Worm (Caenorhabditis elegans) whole organism, L4 larva: ENCODE measurements around the gene F07E5.9.

Experiments
- D1046.2 ChIP-seq: fragments of 200-800 bp; sonication (Bioruptor generic); IDR thresholded peaks from 2 replicates; pipeline ENCODE4 v1.3.6; 2022; ENCODE audit warnings: missing genetic modification characterization, missing compliant biosample characterization
- R02D3.7 ChIP-seq: fragments of 150-350 bp; sonication (generic microtip); optimal IDR thresholded peaks from 3 replicates; lab custom pipeline; 2014; ENCODE audit warnings: missing biosample characterization, missing genetic modification characterization
- T20F7.1 ChIP-seq: fragments of 200-800 bp; sonication (Bioruptor generic); optimal IDR thresholded peaks from 2 replicates; lab custom pipeline; 2018; ENCODE audit warnings: mild to moderate bottlenecking, missing genetic modification characterization, missing compliant biosample characterization
- Y5F2A.4 ChIP-seq: fragments of 200-800 bp; sonication (Bioruptor generic); optimal IDR thresholded peaks from 2 replicates; lab custom pipeline; 2018; ENCODE audit warnings: mild to moderate bottlenecking, missing genetic modification characterization, missing compliant biosample characterization
- ZK337.2 ChIP-seq: fragments of 200-800 bp; sonication (Bioruptor generic); IDR thresholded peaks from 2 replicates; pipeline ENCODE4 v1.3.6; 2022; ENCODE audit warnings: missing genetic modification reagents, missing genetic modification characterization, missing compliant biosample characterization
- aha-1 ChIP-seq: fragments of 150-350 bp; peaks from one replicate; lab custom pipeline; 2014; ENCODE audit warnings: missing biosample characterization, missing genetic modification characterization
- ceh-32 ChIP-seq: sonication (generic microtip); optimal IDR thresholded peaks from 2 replicates; lab custom pipeline; 2016; ENCODE audit warnings: mild to moderate bottlenecking, missing genetic modification characterization, missing compliant biosample characterization; ENCODE audit not compliant: poor library complexity
- ceh-62 ChIP-seq: sonication (generic microtip); optimal IDR thresholded peaks from 2 replicates; lab custom pipeline; 2017; ENCODE audit warnings: missing biosample characterization, missing genetic modification characterization
- ceh-82 ChIP-seq: sonication (generic microtip); optimal IDR thresholded peaks from 2 replicates; lab custom pipeline; 2017; ENCODE audit warnings: missing biosample characterization, missing genetic modification characterization
- daf-16 ChIP-seq, 3 experiments: sonication (generic microtip); optimal IDR thresholded peaks; 2 replicates each; lab custom pipeline; 2016 to 2017; ENCODE audit warnings: missing genetic modification characterization in 3 of 3, missing genetic modification reagents in 3 of 3, mild to moderate bottlenecking in 2 of 3, missing compliant biosample characterization in 2 of 3, missing biosample characterization in 1 of 3, moderate library complexity in 1 of 3
- daf-19 ChIP-seq: fragments of 200-800 bp; sonication (Bioruptor generic); conservative IDR thresholded peaks from 2 replicates; pipeline ENCODE4 v1.3.6; 2022; ENCODE audit warnings: missing genetic modification characterization, missing compliant biosample characterization
- dmd-6 ChIP-seq: fragments of 200-800 bp; sonication (Bioruptor generic); IDR thresholded peaks from 2 replicates; pipeline ENCODE4 v1.3.6; 2022; ENCODE audit warnings: missing genetic modification reagents, missing genetic modification characterization, missing compliant biosample characterization
- dpl-1 ChIP-seq: fragments of 150-350 bp; optimal IDR thresholded peaks from 2 replicates; lab custom pipeline; 2014; ENCODE audit warnings: missing biosample characterization, missing genetic modification reagents, missing genetic modification characterization
- duxl-1 ChIP-seq: sonication (generic microtip); optimal IDR thresholded peaks from 2 replicates; lab custom pipeline; 2016; ENCODE audit warnings: mild to moderate bottlenecking, missing genetic modification characterization, moderate library complexity, missing compliant biosample characterization; ENCODE audit not compliant: poor library complexity
- dve-1 ChIP-seq: sonication (generic microtip); optimal IDR thresholded peaks from 2 replicates; lab custom pipeline; 2017; ENCODE audit warnings: antibody characterized with exemption, mild to moderate bottlenecking, missing genetic modification characterization, missing compliant biosample characterization; ENCODE audit not compliant: insufficient read depth
- egl-27 ChIP-seq: sonication (generic microtip); optimal IDR thresholded peaks from 3 replicates; lab custom pipeline; 2017; ENCODE audit warnings: missing biosample characterization, missing genetic modification reagents, missing genetic modification characterization
- hlh-30 ChIP-seq: sonication (generic microtip); optimal IDR thresholded peaks from 2 replicates; lab custom pipeline; 2017; ENCODE audit warnings: antibody characterized with exemption, mild to moderate bottlenecking, missing genetic modification characterization, missing compliant biosample characterization; ENCODE audit not compliant: insufficient read depth
- jun-1 ChIP-seq: fragments of 150-350 bp; optimal IDR thresholded peaks from 2 replicates; lab custom pipeline; 2014; ENCODE audit warnings: missing biosample characterization, missing genetic modification reagents, missing genetic modification characterization
- lin-13 ChIP-seq: fragments of 150-350 bp; optimal IDR thresholded peaks from 2 replicates; lab custom pipeline; 2014; ENCODE audit warnings: missing biosample characterization, missing genetic modification reagents, missing genetic modification characterization
- mdt-29 ChIP-seq: fragments of 200-800 bp; sonication (Bioruptor generic); IDR thresholded peaks from 2 replicates; pipeline ENCODE4 v1.3.6; 2022; ENCODE audit warnings: missing genetic modification reagents, missing genetic modification characterization, missing compliant biosample characterization
- nhr-10 ChIP-seq: fragments of 150-350 bp; optimal IDR thresholded peaks from 2 replicates; lab custom pipeline; 2014; ENCODE audit warnings: missing biosample characterization, missing genetic modification characterization
- nhr-11 ChIP-seq: fragments of 150-350 bp; optimal IDR thresholded peaks from 2 replicates; lab custom pipeline; 2014; ENCODE audit warnings: missing biosample characterization, missing genetic modification characterization
- nhr-111 ChIP-seq: fragments of 200-800 bp; sonication (Bioruptor generic); optimal IDR thresholded peaks from 2 replicates; lab custom pipeline; 2018; ENCODE audit warnings: mild to moderate bottlenecking, missing genetic modification characterization, missing compliant biosample characterization
- nhr-25 ChIP-seq: sonication (generic microtip); optimal IDR thresholded peaks from 2 replicates; lab custom pipeline; 2017; ENCODE audit warnings: missing genetic modification characterization, mild to moderate bottlenecking, missing compliant biosample characterization, antibody characterized with exemption, moderate library complexity, borderline replicate concordance; ENCODE audit not compliant: insufficient read depth
- nhr-28 ChIP-seq: fragments of 150-350 bp; optimal IDR thresholded peaks from 2 replicates; lab custom pipeline; 2014; ENCODE audit warnings: missing biosample characterization, missing genetic modification characterization
- nhr-41 ChIP-seq: fragments of 200-800 bp; sonication (Bioruptor generic); IDR thresholded peaks from 2 replicates; pipeline ENCODE4 v1.3.6; 2022; ENCODE audit warnings: missing genetic modification reagents, missing genetic modification characterization, missing compliant biosample characterization
- nhr-48 ChIP-seq: sonication (generic microtip); optimal IDR thresholded peaks from 2 replicates; lab custom pipeline; 2016; ENCODE audit warnings: mild to moderate bottlenecking, missing genetic modification characterization, missing compliant biosample characterization
- nhr-76 ChIP-seq: fragments of 150-350 bp; optimal IDR thresholded peaks from 2 replicates; lab custom pipeline; 2014; ENCODE audit warnings: missing biosample characterization, missing genetic modification characterization
- php-3 ChIP-seq: fragments of 200-800 bp; sonication (Bioruptor generic); IDR thresholded peaks from 2 replicates; pipeline ENCODE4 v1.3.6; 2022; ENCODE audit warnings: missing genetic modification reagents, missing genetic modification characterization, missing compliant biosample characterization
- pqm-1 ChIP-seq: sonication (generic microtip); optimal IDR thresholded peaks from 2 replicates; lab custom pipeline; 2017; ENCODE audit warnings: missing biosample characterization, missing genetic modification characterization
- saeg-2 ChIP-seq: fragments of 200-800 bp; sonication (Bioruptor generic); IDR thresholded peaks from 2 replicates; pipeline ENCODE4 v1.3.6; 2022; ENCODE audit warnings: missing genetic modification reagents, missing genetic modification characterization, missing compliant biosample characterization
- set-16 ChIP-seq: fragments of 200-800 bp; sonication (Bioruptor generic); IDR thresholded peaks from 2 replicates; pipeline ENCODE4 v1.3.6; 2022; ENCODE audit warnings: missing genetic modification reagents, missing genetic modification characterization, missing compliant biosample characterization
- snpc-1.2 ChIP-seq: fragments of 200-800 bp; sonication (Bioruptor generic); IDR thresholded peaks from 2 replicates; pipeline ENCODE4 v1.3.6; 2022; ENCODE audit warnings: missing genetic modification reagents, missing genetic modification characterization, missing compliant biosample characterization
- unc-62 ChIP-seq, 3 experiments: fragments of 150-350 bp in 1 of 3; sonication (generic microtip); optimal IDR thresholded peaks in 2 of 3; peaks in 1 of 3; 1 replicate in 1 of 3; 2 replicates in 2 of 3; lab custom pipeline; 2014 to 2017; ENCODE audit warnings: missing biosample characterization in 3 of 3, missing genetic modification characterization in 3 of 3, missing genetic modification reagents in 3 of 3, missing genotype in 1 of 3
- zag-1 ChIP-seq: fragments of 150-350 bp; optimal IDR thresholded peaks from 2 replicates; lab custom pipeline; 2014; ENCODE audit warnings: missing biosample characterization, missing genetic modification characterization
- zip-2 ChIP-seq: fragments of 150-350 bp; optimal IDR thresholded peaks from 2 replicates; lab custom pipeline; 2014; ENCODE audit warnings: missing biosample characterization, missing genetic modification characterization

F07E5.9 gene

ce11 chrII:2080425-2080824, at the start of gene F07E5.9:
Gene F07E5.9 (minus strand): TSS chrII:2080525.
- TF ChIP-seq set-16 (GFP tag; lab: Robert Waterston, UW) = no peak
- no peak for TF ChIP-seq nhr-28 (tag; lab: Kevin White, UChicago)
- TF ChIP-seq dve-1 (tag; lab: Kevin White, UChicago) = no peak
- no peak for TF ChIP-seq nhr-111
- TF ChIP-seq jun-1 (tag; lab: Kevin White, UChicago) = no peak
- no peak for TF ChIP-seq saeg-2 (GFP tag; lab: Robert Waterston, UW)
- no peak for TF ChIP-seq duxl-1 (tag; lab: Kevin White, UChicago)
- TF ChIP-seq D1046.2 = no peak
- no peak for TF ChIP-seq snpc-1.2 (GFP tag; lab: Robert Waterston, UW)
- no peak for TF ChIP-seq zip-2
- TF ChIP-seq nhr-48 (tag; lab: Kevin White, UChicago) = no peak
- TF ChIP-seq nhr-41 = no peak
- no peak for TF ChIP-seq hlh-30
- TF ChIP-seq ZK337.2 = no peak
- TF ChIP-seq ceh-82 (tag; lab: Kevin White, UChicago) = no peak
- no peak for TF ChIP-seq mdt-29 (GFP tag; lab: Robert Waterston, UW)
- no peak for TF ChIP-seq nhr-10 (tag; lab: Kevin White, UChicago)
- TF ChIP-seq daf-19 (GFP tag; lab: Robert Waterston, UW) = no peak
- TF ChIP-seq ceh-32 (tag; lab: Kevin White, UChicago) = no peak

- TF ChIP-seq dmd-6 (GFP tag; lab: Robert Waterston, UW) = peak; percentile 22; the same call in 1 of the 2 replicates
- TF ChIP-seq nhr-25 (tag; lab: Kevin White, UChicago) = no peak
- no peak for TF ChIP-seq nhr-11 (tag; lab: Kevin White, UChicago)
- TF ChIP-seq egl-27 (tag; lab: Kevin White, UChicago) = no peak
- TF ChIP-seq nhr-76 (tag; lab: Kevin White, UChicago) = no peak
- TF ChIP-seq Y5F2A.4 (GFP tag; lab: Kevin White, UChicago) = no peak
- TF ChIP-seq pqm-1 (tag; lab: Kevin White, UChicago) = peak; percentile 64
- TF ChIP-seq dpl-1 (GFP tag; lab: Kevin White, UChicago) = no peak
- no peak for TF ChIP-seq D1046.2
- TF ChIP-seq unc-62 (GFP tag; optimal IDR thresholded peaks at IDR 0.05 in 1 of 2; lab: Kevin White, UChicago) = no peak
- no peak for TF ChIP-seq unc-62 (tag; optimal IDR thresholded peaks at IDR 0.05; lab: Kevin White, UChicago)
- TF ChIP-seq php-3 (GFP tag; lab: Robert Waterston, UW) = 0 out of 2 replicates have a peak, but pooled peaks have one; percentile 29
- TF ChIP-seq zag-1 (tag; lab: Kevin White, UChicago) = no peak
- TF ChIP-seq R02D3.7 (tag; lab: Kevin White, UChicago) = no peak
Observed at ce11 chrII:2122762-2123161, 42.4 kb upstream of the F07E5.9 start.

- TF ChIP-seq aha-1 (tag; lab: Kevin White, UChicago) (no peak), T20F7.1 (GFP tag; lab: Kevin White, UChicago) (no peak), daf-16 (GFP tag; optimal IDR thresholded peaks at IDR 0.05; lab: Kevin White, UChicago) (no peak), daf-16 (tag; optimal IDR thresholded peaks at IDR 0.05; lab: Kevin White, UChicago) (peak; percentile 35), pqm-1 (tag; lab: Kevin White, UChicago) (peak; percentile 47), ceh-62 (tag; lab: Kevin White, UChicago) (no peak), lin-13 (no peak), nhr-28 (tag; lab: Kevin White, UChicago) (peak; percentile 39)
Observed at ce11 chrII:2122091-2122490, 41.8 kb upstream of the F07E5.9 start, which contains the start of gene math-37. Gene math-37 (minus strand): TSS chrII:2122191.
